Worm (Caenorhabditis elegans) whole organism, early embryonic: ENCODE results near the gene mrpl-45.

Experiments used
- ama-1 ChIP-seq: fragments of 150-350 bp; optimal IDR thresholded peaks from 2 replicates; lab custom pipeline; 2014
- ceh-36 ChIP-seq: sonication (generic microtip); optimal IDR thresholded peaks from 2 replicates; lab custom pipeline; 2016; ENCODE audit warnings: missing genetic modification characterization, inconsistent platforms, missing compliant biosample characterization
- hmbx-1 ChIP-seq: sonication (generic microtip); optimal IDR thresholded peaks from 2 replicates; lab custom pipeline; 2016; ENCODE audit warnings: mild to moderate bottlenecking, missing genetic modification characterization, missing compliant biosample characterization
- hmg-4 ChIP-seq: fragments of 200-800 bp; sonication (Bioruptor generic); optimal IDR thresholded peaks from 2 replicates; lab custom pipeline; 2018; ENCODE audit warnings: mild to moderate bottlenecking, missing genetic modification characterization, missing compliant biosample characterization
- scrt-1 ChIP-seq: fragments of 200-800 bp; sonication (Bioruptor generic); IDR thresholded peaks from 2 replicates; pipeline ENCODE4 v1.3.6; 2022; ENCODE audit warnings: missing genetic modification characterization, missing compliant biosample characterization
- tbx-37 ChIP-seq: fragments of 200-800 bp; sonication (Bioruptor generic); conservative IDR thresholded peaks from 2 replicates; pipeline ENCODE4 v1.3.6; 2022; ENCODE audit warnings: missing genetic modification reagents, missing genetic modification characterization, missing compliant biosample characterization

ce11 chrIII:1226256-1226655 lies 24.4 kb upstream of the mrpl-45 start:
- TF ChIP-seq ceh-36 (tag; lab: Kevin White, UChicago): no peak
- no peak for TF ChIP-seq scrt-1 (GFP tag; lab: Robert Waterston, UW)
- TF ChIP-seq hmg-4: no peak
- no peak for TF ChIP-seq ama-1
- no peak for TF ChIP-seq tbx-37 (GFP tag; lab: Robert Waterston, UW)
- no peak for TF ChIP-seq hmbx-1 (tag; lab: Kevin White, UChicago)
